Fruit fly (Drosophila melanogaster) whole organism, embryonic: Measurements from ENCODE around the gene a10.

Experiments used
- Aef1 ChIP-seq: fragments of 200-800 bp; sonication (Bioruptor generic); IDR thresholded peaks from 3 replicates; pipeline ENCODE4 v1.3.6; 2022; ENCODE audit warnings: missing biosample characterization, missing genetic modification characterization
- BEAF-32 ChIP-seq: fragments of 200-800 bp; sonication (Bioruptor generic); optimal IDR thresholded peaks from 3 replicates; lab custom pipeline; 2017; ENCODE audit warnings: missing biosample characterization, missing genetic modification characterization, mild to moderate bottlenecking, moderate library complexity, missing genetic modification reagents
- Bdp1 ChIP-seq: fragments of 200-800 bp; sonication (Bioruptor generic); optimal IDR thresholded peaks from 3 replicates; lab custom pipeline; 2016; ENCODE audit warnings: missing biosample characterization, missing genetic modification characterization
- CG11456 ChIP-seq: fragments of 200-800 bp; sonication (Bioruptor generic); IDR thresholded peaks from 3 replicates; pipeline ENCODE4 v1.3.6; 2022; ENCODE audit warnings: missing biosample characterization, missing genetic modification characterization
- CG12659 ChIP-seq: fragments of 200-800 bp; sonication (Bioruptor generic); optimal IDR thresholded peaks from 3 replicates; lab custom pipeline; 2017; ENCODE audit warnings: mild to moderate bottlenecking, missing biosample characterization, missing genetic modification reagents, missing genetic modification characterization
- CG13624 ChIP-seq: fragments of 200-800 bp; sonication (Bioruptor generic); optimal IDR thresholded peaks from 2 replicates; lab custom pipeline; 2016; ENCODE audit warnings: missing biosample characterization, missing genetic modification characterization
- CG14667 ChIP-seq: fragments of 200-800 bp; sonication (Bioruptor generic); IDR thresholded peaks from 2 replicates; pipeline ENCODE4 v1.3.6; 2022; ENCODE audit warnings: missing biosample characterization, missing genetic modification characterization
- CG1529 ChIP-seq: fragments of 200-800 bp; sonication (Bioruptor generic); optimal IDR thresholded peaks from 3 replicates; lab custom pipeline; 2018; ENCODE audit warnings: missing biosample characterization, missing genetic modification characterization
- CG16813 ChIP-seq: fragments of 200-800 bp; sonication (Bioruptor generic); IDR thresholded peaks from 3 replicates; pipeline ENCODE4 v1.3.6; 2022; ENCODE audit warnings: missing biosample characterization, missing genetic modification characterization; ENCODE audit not compliant: partially characterized antibody
- CG16863 ChIP-seq: fragments of 200-800 bp; sonication (Bioruptor generic); optimal IDR thresholded peaks from 3 replicates; lab custom pipeline; 2016; ENCODE audit warnings: missing biosample characterization, missing genetic modification characterization
- CG18764 ChIP-seq: fragments of 200-800 bp; sonication (Bioruptor generic); optimal IDR thresholded peaks from 3 replicates; lab custom pipeline; 2016; ENCODE audit warnings: missing biosample characterization, missing genetic modification characterization
- CG33213 ChIP-seq: fragments of 200-800 bp; sonication (Bioruptor generic); optimal IDR thresholded peaks from 3 replicates; lab custom pipeline; 2016; ENCODE audit warnings: missing biosample characterization, missing genetic modification characterization
- CG4424 ChIP-seq: fragments of 200-800 bp; sonication (Bioruptor generic); optimal IDR thresholded peaks from 3 replicates; lab custom pipeline; 2016; ENCODE audit warnings: missing biosample characterization, missing genetic modification characterization
- CG4707 ChIP-seq: fragments of 200-800 bp; sonication (Bioruptor generic); optimal IDR thresholded peaks from 2 replicates; lab custom pipeline; 2018; ENCODE audit warnings: missing biosample characterization, mild to moderate bottlenecking, missing genetic modification characterization, moderate library complexity
- CG4820 ChIP-seq: fragments of 200-800 bp; sonication (Bioruptor generic); optimal IDR thresholded peaks from 3 replicates; lab custom pipeline; 2016; ENCODE audit warnings: missing biosample characterization, missing genetic modification characterization
- CG6654 ChIP-seq: fragments of 200-800 bp; sonication (Bioruptor generic); optimal IDR thresholded peaks from 2 replicates; lab custom pipeline; 2017; ENCODE audit warnings: missing biosample characterization, mild to moderate bottlenecking, missing genetic modification characterization
- CG7928 ChIP-seq: fragments of 200-800 bp; sonication (Bioruptor generic); optimal IDR thresholded peaks from 2 replicates; lab custom pipeline; 2017; ENCODE audit warnings: missing biosample characterization, mild to moderate bottlenecking, missing genetic modification characterization
- CG8290 ChIP-seq, 3 experiments: fragments of 200-800 bp; sonication (Bioruptor generic); optimal IDR thresholded peaks; 2 replicates each; lab custom pipeline; 2016 to 2019; ENCODE audit warnings: missing biosample characterization in 3 of 3, missing genetic modification characterization in 3 of 3, mild to moderate bottlenecking in 2 of 3, moderate library complexity in 1 of 3
- Camta ChIP-seq: fragments of 200-800 bp; sonication (Bioruptor generic); optimal IDR thresholded peaks from 2 replicates; lab custom pipeline; 2016; ENCODE audit warnings: missing biosample characterization, missing genetic modification characterization
- Dfd ChIP-seq, 2 experiments: fragments of >200 bp; optimal IDR thresholded peaks; 2 replicates each; lab custom pipeline; 2017; ENCODE audit warnings: missing biosample characterization in 2 of 2, missing genetic modification characterization in 2 of 2
- Dll ChIP-seq: fragments of 200-800 bp; sonication (Bioruptor generic); IDR thresholded peaks from 4 replicates; pipeline ENCODE4 v1.3.6; 2022; ENCODE audit warnings: missing biosample characterization, missing genetic modification characterization; ENCODE audit not compliant: partially characterized antibody
- MTF-1 ChIP-seq: fragments of 200-800 bp; sonication (Bioruptor generic); optimal IDR thresholded peaks from 2 replicates; lab custom pipeline; 2018; ENCODE audit warnings: missing biosample characterization, mild to moderate bottlenecking, missing genetic modification characterization, borderline replicate concordance
- Med ChIP-seq: fragments of 200-800 bp; sonication (Bioruptor generic); peaks from one replicate; lab custom pipeline; 2016; ENCODE audit warnings: missing biosample characterization, missing genetic modification characterization, mild to moderate bottlenecking, inconsistent platforms, moderate library complexity
- Nf-YA ChIP-seq: fragments of 200-800 bp; sonication (Bioruptor generic); IDR thresholded peaks from 2 replicates; pipeline ENCODE4 v1.3.6; 2022; ENCODE audit warnings: missing biosample characterization, missing genetic modification characterization
- Oaz ChIP-seq: fragments of 200-800 bp; sonication (Bioruptor generic); IDR thresholded peaks from 2 replicates; pipeline ENCODE4 v1.3.6; 2022; ENCODE audit warnings: missing biosample characterization, missing genetic modification characterization
- Sry-δ ChIP-seq: fragments of 200-800 bp; sonication (Bioruptor generic); optimal IDR thresholded peaks from 2 replicates; lab custom pipeline; 2016; ENCODE audit warnings: missing biosample characterization, missing genetic modification characterization
- Xbp1 ChIP-seq: fragments of 200-800 bp; sonication (Bioruptor generic); optimal IDR thresholded peaks from 3 replicates; lab custom pipeline; 2016; ENCODE audit warnings: missing biosample characterization, mild to moderate bottlenecking, missing genetic modification characterization
- Xrp1 ChIP-seq: fragments of 200-800 bp; sonication (Bioruptor generic); IDR thresholded peaks from 2 replicates; pipeline ENCODE4 v1.3.6; 2022; ENCODE audit warnings: missing biosample characterization, missing genetic modification characterization
- ab ChIP-seq: fragments of 200-800 bp; sonication (Bioruptor generic); optimal IDR thresholded peaks from 2 replicates; lab custom pipeline; 2016; ENCODE audit warnings: missing biosample characterization, missing genetic modification characterization
- btn ChIP-seq: fragments of 200-800 bp; sonication (Bioruptor generic); optimal IDR thresholded peaks from 2 replicates; lab custom pipeline; 2016; ENCODE audit warnings: missing biosample characterization, missing genetic modification characterization
- dati ChIP-seq: fragments of 200-800 bp; sonication (Bioruptor generic); IDR thresholded peaks from 2 replicates; pipeline ENCODE4 v1.3.6; 2022; ENCODE audit warnings: missing biosample characterization, missing genetic modification characterization
- gce ChIP-seq: fragments of 200-800 bp; sonication (Bioruptor generic); IDR thresholded peaks from 3 replicates; pipeline ENCODE4 v1.3.6; 2022; ENCODE audit warnings: missing biosample characterization, missing genetic modification characterization
- grau ChIP-seq: fragments of 200-800 bp; optimal IDR thresholded peaks from 3 replicates; lab custom pipeline; 2019; ENCODE audit warnings: missing biosample characterization, mild to moderate bottlenecking, missing genetic modification characterization, moderate library complexity
- grn ChIP-seq: fragments of 200-800 bp; sonication (Bioruptor generic); optimal IDR thresholded peaks from 3 replicates; lab custom pipeline; 2017; ENCODE audit warnings: missing biosample characterization, missing genetic modification characterization
- gsb ChIP-seq: fragments of 200-800 bp; sonication (Bioruptor generic); IDR thresholded peaks from 2 replicates; pipeline ENCODE4 v1.3.6; 2022; ENCODE audit warnings: missing biosample characterization, missing genetic modification characterization
- gsb-n ChIP-seq: fragments of 200-800 bp; sonication (Bioruptor generic); optimal IDR thresholded peaks from 3 replicates; lab custom pipeline; 2018; ENCODE audit warnings: missing biosample characterization, mild to moderate bottlenecking, missing genetic modification characterization
- nmo ChIP-seq: fragments of 200-800 bp; sonication (Bioruptor generic); optimal IDR thresholded peaks from 2 replicates; lab custom pipeline; 2018; ENCODE audit warnings: missing biosample characterization, mild to moderate bottlenecking, missing genetic modification characterization, moderate library complexity
- oc ChIP-seq: fragments of 200-800 bp; sonication (Bioruptor generic); optimal IDR thresholded peaks from 2 replicates; lab custom pipeline; 2018; ENCODE audit warnings: missing biosample characterization, mild to moderate bottlenecking, missing genetic modification characterization, moderate library complexity
- pho ChIP-seq: fragments of 200-800 bp; sonication (Bioruptor generic); optimal IDR thresholded peaks from 2 replicates; lab custom pipeline; 2016; ENCODE audit warnings: missing biosample characterization, missing genetic modification characterization
- psq ChIP-seq: fragments of 200-800 bp; sonication (Bioruptor generic); optimal IDR thresholded peaks from 2 replicates; lab custom pipeline; 2017; ENCODE audit warnings: missing biosample characterization, missing genetic modification characterization
- sens-2 ChIP-seq: fragments of 200-800 bp; sonication (Bioruptor generic); IDR thresholded peaks from 2 replicates; pipeline ENCODE4 v1.3.6; 2022; ENCODE audit warnings: missing biosample characterization, missing genetic modification characterization
- sob ChIP-seq: fragments of 200-800 bp; sonication (Bioruptor generic); IDR thresholded peaks from 2 replicates; pipeline ENCODE4 v1.3.6; 2022; ENCODE audit warnings: missing biosample characterization, missing genetic modification characterization
- tio ChIP-seq: fragments of 200-800 bp; sonication (Bioruptor generic); optimal IDR thresholded peaks from 2 replicates; lab custom pipeline; 2017; ENCODE audit warnings: missing biosample characterization, missing genetic modification characterization, inconsistent platforms
- tll ChIP-seq, 2 experiments: fragments of 200-800 bp in 1 of 2; fragments of >200 bp in 1 of 2; sonication (Bioruptor generic) in 1 of 2; optimal IDR thresholded peaks; 2 replicates each; lab custom pipeline; 2017 to 2019; ENCODE audit warnings: missing biosample characterization in 2 of 2, missing genetic modification characterization in 2 of 2, mild to moderate bottlenecking in 1 of 2, moderate library complexity in 1 of 2
- tna ChIP-seq: fragments of 200-800 bp; sonication (Bioruptor generic); IDR thresholded peaks from 2 replicates; pipeline ENCODE4 v1.3.6; 2022; ENCODE audit warnings: missing biosample characterization, missing genetic modification characterization; ENCODE audit not compliant: partially characterized antibody
- trem ChIP-seq: fragments of 200-800 bp; optimal IDR thresholded peaks from 3 replicates; lab custom pipeline; 2019; ENCODE audit warnings: missing biosample characterization, mild to moderate bottlenecking, missing genetic modification characterization, moderate library complexity
- tup ChIP-seq: fragments of 200-800 bp; sonication (Bioruptor generic); optimal IDR thresholded peaks from 2 replicates; lab custom pipeline; 2016; ENCODE audit warnings: missing biosample characterization, mild to moderate bottlenecking, missing genetic modification characterization, moderate library complexity
- wor ChIP-seq: fragments of 200-800 bp; sonication (Bioruptor generic); IDR thresholded peaks from 2 replicates; pipeline ENCODE4 v1.3.6; 2022; ENCODE audit warnings: missing biosample characterization, missing genetic modification characterization
- zen2 ChIP-seq: fragments of 200-800 bp; sonication (Bioruptor generic); IDR thresholded peaks from 3 replicates; pipeline ENCODE4 v1.3.6; 2022; ENCODE audit warnings: missing biosample characterization, missing genetic modification characterization; ENCODE audit not compliant: partially characterized antibody

a10 gene

DNA sequence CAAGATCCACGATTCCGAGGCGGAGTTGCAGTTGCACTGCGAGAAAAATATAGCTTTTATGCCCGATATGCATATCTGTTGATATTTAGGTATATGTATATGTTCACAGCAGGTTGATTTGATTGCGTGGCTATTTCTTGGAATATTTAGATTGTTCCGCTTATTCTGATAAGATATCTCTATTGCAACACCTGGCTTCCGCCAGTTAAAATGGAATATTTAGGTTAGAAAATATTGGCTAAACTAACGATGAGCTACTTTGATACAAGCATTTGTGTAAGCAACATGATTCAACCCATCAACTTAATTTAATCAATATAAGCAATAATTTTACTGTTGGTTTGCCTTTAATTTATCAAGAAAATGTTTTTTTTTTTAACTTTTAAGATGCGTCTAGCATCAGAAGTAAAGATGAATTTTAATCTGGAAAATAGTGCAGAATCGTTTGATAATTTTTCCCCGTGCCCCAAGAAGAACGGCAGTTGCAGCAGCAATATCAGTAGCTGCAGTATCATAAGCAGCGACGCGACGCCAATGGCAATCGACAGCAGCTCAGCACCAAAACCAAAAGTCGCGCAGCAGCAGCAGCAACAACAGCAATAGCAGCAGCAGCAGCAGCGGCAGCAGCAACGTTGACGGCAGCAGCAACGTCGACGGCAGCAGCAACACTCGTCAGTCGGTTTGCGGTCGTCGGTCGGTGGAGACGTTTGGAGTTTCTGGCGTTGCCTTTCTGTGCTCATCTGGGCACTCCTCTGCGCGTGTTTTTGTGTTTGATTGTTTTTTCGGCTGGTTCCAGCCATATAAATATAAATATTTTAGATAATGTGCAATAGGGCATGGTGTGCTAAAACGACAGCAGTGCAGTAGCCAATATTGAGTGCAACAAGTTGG is 47.7 kb downstream of the a10 start (continued):
- TF ChIP-seq CG7928 (GFP tag; lab: Kevin White, UChicago) (no peak), tup (no peak), CG16813 (GFP tag; lab: Robert Waterston, UW) (no peak), gsb (GFP tag; lab: Robert Waterston, UW) (no peak), BEAF-32 (GFP tag; lab: Kevin White, UChicago) (no peak), btn (GFP tag; lab: Kevin White, UChicago) (no peak), CG11456 (no peak), wor (GFP tag; lab: Robert Waterston, UW) (no peak), CG6654 (no peak), Dfd (GFP tag; optimal IDR thresholded peaks at IDR 0.05; lab: Kevin White, UChicago) (peak in 1 of 2 experiments; percentile 71), CG4820 (GFP tag; lab: Kevin White, UChicago) (peak; percentile 6), Oaz (no peak), nmo (GFP tag; lab: Kevin White, UChicago) (peak; percentile 33), CG16863 (GFP tag; lab: Kevin White, UChicago) (no peak), CG12659 (GFP tag; lab: Kevin White, UChicago) (no peak), dati (GFP tag; lab: Robert Waterston, UW) (no peak), Dll (GFP tag; lab: Robert Waterston, UW) (no peak), MTF-1 (no peak), CG14667 (no peak), CG1529 (GFP tag; lab: Kevin White, UChicago) (no peak), CG18764 (GFP tag; lab: Kevin White, UChicago) (no peak), grn (GFP tag; lab: Kevin White, UChicago) (no peak), sens-2 (no peak), Xrp1 (GFP tag; lab: Robert Waterston, UW) (no peak), Camta (GFP tag; lab: Kevin White, UChicago) (no peak), tll (GFP tag; optimal IDR thresholded peaks at IDR 0.05; lab: Kevin White, UChicago) (no peak), CG4707 (GFP tag; lab: Kevin White, UChicago) (no peak), CG8290 (GFP tag; optimal IDR thresholded peaks at IDR 0.05; lab: Kevin White, UChicago) (no peak), CG8290 (tag; optimal IDR thresholded peaks at IDR 0.05; lab: Kevin White, UChicago) (peak in 1 of 2 experiments; percentile 4), tio (no peak), ab (GFP tag; lab: Kevin White, UChicago) (no peak), Bdp1 (GFP tag; lab: Kevin White, UChicago) (no peak), pho (GFP tag; lab: Kevin White, UChicago) (no peak), Aef1 (GFP tag; lab: Robert Waterston, UW) (no peak), Sry-δ (no peak), grau (no peak), Med (GFP tag; lab: Kevin White, UChicago) (peak; percentile 89), oc (tag; lab: Kevin White, UChicago) (peak; percentile 29), Nf-YA (GFP tag; lab: Robert Waterston, UW) (0 out of 2 replicates have a peak, but pooled peaks have one; percentile 13), gsb-n (tag; lab: Kevin White, UChicago) (no peak), psq (GFP tag; lab: Kevin White, UChicago) (no peak), zen2 (GFP tag; lab: Robert Waterston, UW) (0 out of 3 replicates have a peak, but pooled peaks have one; percentile 28), trem (tag; lab: Kevin White, UChicago) (no peak), CG13624 (GFP tag; lab: Kevin White, UChicago) (no peak), tna (GFP tag; lab: Robert Waterston, UW) (0 out of 2 replicates have a peak, but pooled peaks have one; percentile 25), Xbp1 (GFP tag; lab: Kevin White, UChicago) (no peak), gce (GFP tag; lab: Robert Waterston, UW) (no peak), CG4424 (GFP tag; lab: Kevin White, UChicago) (no peak), sob (GFP tag; lab: Robert Waterston, UW) (no peak), CG33213 (GFP tag; lab: Kevin White, UChicago) (no peak)
